Worm (Caenorhabditis elegans) whole organism, early embryonic: Measurements from ENCODE around the gene dop-1.

Source experiments
- B0310.2 ChIP-seq: sonication (generic microtip); optimal IDR thresholded peaks from 2 replicates; lab custom pipeline; 2016; ENCODE audit warnings: mild to moderate bottlenecking, missing genetic modification characterization, missing compliant biosample characterization
- F13C5.2 ChIP-seq: sonication (generic microtip); optimal IDR thresholded peaks from 2 replicates; lab custom pipeline; 2017; ENCODE audit warnings: mild to moderate bottlenecking, missing genetic modification characterization, inconsistent platforms, missing compliant biosample characterization
- aly-1 ChIP-seq: sonication (generic microtip); optimal IDR thresholded peaks from 2 replicates; lab custom pipeline; 2016; ENCODE audit warnings: missing genetic modification characterization, missing compliant biosample characterization
- ama-1 ChIP-seq: fragments of 150-350 bp; optimal IDR thresholded peaks from 2 replicates; lab custom pipeline; 2014
- ets-7 ChIP-seq: sonication (generic microtip); optimal IDR thresholded peaks from 2 replicates; lab custom pipeline; 2016; ENCODE audit warnings: missing genotype, missing genetic modification characterization, missing compliant biosample characterization
- flt-1 ChIP-seq: fragments of 200-800 bp; sonication (Bioruptor generic); IDR thresholded peaks from 2 replicates; pipeline ENCODE4 v1.3.6; 2022; ENCODE audit warnings: missing genetic modification characterization, missing compliant biosample characterization
- hmbx-1 ChIP-seq: sonication (generic microtip); optimal IDR thresholded peaks from 2 replicates; lab custom pipeline; 2016; ENCODE audit warnings: mild to moderate bottlenecking, missing genetic modification characterization, missing compliant biosample characterization
- hnd-1 ChIP-seq: sonication (generic microtip); optimal IDR thresholded peaks from 2 replicates; lab custom pipeline; 2016; ENCODE audit warnings: missing genetic modification characterization, missing compliant biosample characterization
- pes-1 ChIP-seq: fragments of 200-800 bp; sonication (Bioruptor generic); IDR thresholded peaks from 2 replicates; pipeline ENCODE4 v1.3.6; 2022; ENCODE audit warnings: missing genetic modification reagents, missing genetic modification characterization, missing compliant biosample characterization
- scrt-1 ChIP-seq: fragments of 200-800 bp; sonication (Bioruptor generic); IDR thresholded peaks from 2 replicates; pipeline ENCODE4 v1.3.6; 2022; ENCODE audit warnings: missing genetic modification characterization, missing compliant biosample characterization
- sea-1 ChIP-seq: fragments of 200-800 bp; sonication (Bioruptor generic); conservative IDR thresholded peaks from 2 replicates; pipeline ENCODE4 v1.3.6; 2022; ENCODE audit warnings: missing genetic modification characterization, missing compliant biosample characterization
- tbx-11 ChIP-seq: fragments of 200-800 bp; sonication (Bioruptor generic); IDR thresholded peaks from 2 replicates; pipeline ENCODE4 v1.3.6; 2022; ENCODE audit warnings: missing genetic modification characterization, missing compliant biosample characterization
- tbx-37 ChIP-seq: fragments of 200-800 bp; sonication (Bioruptor generic); conservative IDR thresholded peaks from 2 replicates; pipeline ENCODE4 v1.3.6; 2022; ENCODE audit warnings: missing genetic modification reagents, missing genetic modification characterization, missing compliant biosample characterization
- tra-4 ChIP-seq: sonication (generic microtip); optimal IDR thresholded peaks from 2 replicates; lab custom pipeline; 2017; ENCODE audit warnings: missing genetic modification characterization, missing compliant biosample characterization

- TF ChIP-seq ama-1 (lab: Kevin White, UChicago) (no peak), tbx-37 (GFP tag; lab: Robert Waterston, UW) (no peak), ets-7 (tag; lab: Kevin White, UChicago) (no peak), tbx-11 (GFP tag; lab: Robert Waterston, UW) (no peak), flt-1 (no peak), pes-1 (no peak), tra-4 (tag; lab: Kevin White, UChicago) (no peak), hnd-1 (tag; lab: Kevin White, UChicago) (no peak), aly-1 (no peak), hmbx-1 (no peak), sea-1 (GFP tag; lab: Robert Waterston, UW) (no peak), scrt-1 (no peak), B0310.2 (tag; lab: Kevin White, UChicago) (no peak), F13C5.2 (tag; lab: Kevin White, UChicago) (no peak)
Observed at ce11 chrX:4424254-4424653, 5.6 kb upstream of the dop-1 start.
